Fruit fly (Drosophila melanogaster) whole organism, adult: Measurements from ENCODE around the gene CG3703.

ENCODE experiments used
- CG14711 ChIP-seq: fragments of 200-800 bp; sonication (Bioruptor generic); optimal IDR thresholded peaks from 2 replicates; lab custom pipeline; 2018; ENCODE audit warnings: missing biosample characterization, mild to moderate bottlenecking, missing genetic modification characterization, moderate library complexity
- Mnt ChIP-seq: fragments of 200-800 bp; sonication (Bioruptor generic); optimal IDR thresholded peaks from 2 replicates; lab custom pipeline; 2016; ENCODE audit warnings: missing biosample characterization, mild to moderate bottlenecking, missing genetic modification characterization
- cic ChIP-seq: fragments of 200-800 bp; sonication (Bioruptor generic); optimal IDR thresholded peaks from 2 replicates; lab custom pipeline; 2017; ENCODE audit warnings: missing biosample characterization, mild to moderate bottlenecking, missing genetic modification characterization, moderate library complexity

- TF ChIP-seq CG14711 (tag; lab: Kevin White, UChicago) (peak; percentile 92), cic (GFP tag; lab: Kevin White, UChicago) (peak; percentile 81), Mnt (GFP tag; lab: Kevin White, UChicago) (peak; percentile 94)
Observed at dm6 chrX:935049-935900, 10.3 kb downstream of the CG3703 start, which contains the start of gene TRAM.
